Fruit fly (Drosophila melanogaster) whole organism, embryonic: ENCODE data around the gene CG9391.

Source experiments
- ATbp ChIP-seq: fragments of 200-800 bp; sonication (Bioruptor generic); optimal IDR thresholded peaks from 2 replicates; lab custom pipeline; 2017; ENCODE audit warnings: missing biosample characterization, mild to moderate bottlenecking, missing genetic modification characterization, missing genetic modification reagents
- B-H1 ChIP-seq: fragments of 200-800 bp; sonication (Bioruptor generic); IDR thresholded peaks from 3 replicates; pipeline ENCODE4 v1.3.6; 2022; ENCODE audit warnings: missing biosample characterization, missing genetic modification characterization
- B-H2 ChIP-seq: fragments of 200-800 bp; sonication (Bioruptor generic); optimal IDR thresholded peaks from 2 replicates; lab custom pipeline; 2018; ENCODE audit warnings: missing biosample characterization, mild to moderate bottlenecking, missing genetic modification characterization
- CG10654 ChIP-seq: fragments of 200-800 bp; sonication (Bioruptor generic); optimal IDR thresholded peaks from 2 replicates; lab custom pipeline; 2016; ENCODE audit warnings: missing biosample characterization, missing genetic modification characterization
- CG10959 ChIP-seq: fragments of 200-800 bp; sonication (Bioruptor generic); IDR thresholded peaks from 2 replicates; pipeline ENCODE4 v1.3.6; 2022; ENCODE audit warnings: missing biosample characterization, missing genetic modification characterization
- CG10979 ChIP-seq: fragments of 200-800 bp; sonication (Bioruptor generic); optimal IDR thresholded peaks from 2 replicates; lab custom pipeline; 2018; ENCODE audit warnings: missing biosample characterization, mild to moderate bottlenecking, missing genetic modification characterization, moderate library complexity
- CG11247 ChIP-seq: fragments of 200-800 bp; sonication (Bioruptor generic); IDR thresholded peaks from 2 replicates; pipeline ENCODE4 v1.3.6; 2022; ENCODE audit warnings: missing biosample characterization, missing genetic modification characterization
- CG11560 ChIP-seq: fragments of 200-800 bp; sonication (Bioruptor generic); IDR thresholded peaks from 3 replicates; pipeline ENCODE4 v1.3.6; 2022; ENCODE audit warnings: missing biosample characterization, missing genetic modification characterization
- CG12299 ChIP-seq: fragments of 200-800 bp; sonication (Bioruptor generic); optimal IDR thresholded peaks from 2 replicates; lab custom pipeline; 2018; ENCODE audit warnings: missing biosample characterization, mild to moderate bottlenecking, missing genetic modification characterization
- CG12659 ChIP-seq: fragments of 200-800 bp; sonication (Bioruptor generic); optimal IDR thresholded peaks from 3 replicates; lab custom pipeline; 2017; ENCODE audit warnings: mild to moderate bottlenecking, missing biosample characterization, missing genetic modification reagents, missing genetic modification characterization
- CG13424 ChIP-seq: fragments of 200-800 bp; sonication (Bioruptor generic); optimal IDR thresholded peaks from 2 replicates; lab custom pipeline; 2019; ENCODE audit warnings: missing biosample characterization, mild to moderate bottlenecking, missing genetic modification characterization, moderate library complexity
- CG13775 ChIP-seq: fragments of 200-800 bp; sonication (Bioruptor generic); optimal IDR thresholded peaks from 3 replicates; lab custom pipeline; 2017; ENCODE audit warnings: missing biosample characterization, mild to moderate bottlenecking, missing genetic modification characterization
- CG14441 ChIP-seq: fragments of 200-800 bp; sonication (Bioruptor generic); IDR thresholded peaks from 2 replicates; pipeline ENCODE4 v1.3.6; 2022; ENCODE audit warnings: missing biosample characterization, missing genetic modification characterization
- CG15011 ChIP-seq: fragments of 200-800 bp; sonication (Bioruptor generic); optimal IDR thresholded peaks from 3 replicates; lab custom pipeline; 2018; ENCODE audit warnings: missing biosample characterization, mild to moderate bottlenecking, missing genetic modification characterization
- CG17829 ChIP-seq: fragments of 200-800 bp; optimal IDR thresholded peaks from 2 replicates; lab custom pipeline; 2019; ENCODE audit warnings: missing biosample characterization, mild to moderate bottlenecking, missing genetic modification characterization, moderate library complexity
- CG18619 ChIP-seq: fragments of 200-800 bp; sonication (Bioruptor generic); optimal IDR thresholded peaks from 3 replicates; lab custom pipeline; 2017; ENCODE audit warnings: missing biosample characterization, mild to moderate bottlenecking, missing genetic modification characterization
- CG2712 ChIP-seq: fragments of 200-800 bp; optimal IDR thresholded peaks from 3 replicates; lab custom pipeline; 2019; ENCODE audit warnings: missing biosample characterization, mild to moderate bottlenecking, missing genetic modification characterization, moderate library complexity
- CG2889 ChIP-seq: fragments of 200-800 bp; sonication (Bioruptor generic); IDR thresholded peaks from 3 replicates; pipeline ENCODE4 v1.3.6; 2022; ENCODE audit warnings: missing biosample characterization, missing genetic modification characterization
- CG4282 ChIP-seq: fragments of 200-800 bp; sonication (Bioruptor generic); optimal IDR thresholded peaks from 2 replicates; lab custom pipeline; 2016; ENCODE audit warnings: missing biosample characterization, missing genetic modification characterization
- CG4707 ChIP-seq: fragments of 200-800 bp; sonication (Bioruptor generic); optimal IDR thresholded peaks from 2 replicates; lab custom pipeline; 2018; ENCODE audit warnings: missing biosample characterization, mild to moderate bottlenecking, missing genetic modification characterization, moderate library complexity
- CG6654 ChIP-seq: fragments of 200-800 bp; sonication (Bioruptor generic); optimal IDR thresholded peaks from 2 replicates; lab custom pipeline; 2017; ENCODE audit warnings: missing biosample characterization, mild to moderate bottlenecking, missing genetic modification characterization
- CG7357 ChIP-seq: fragments of 200-800 bp; sonication (Bioruptor generic); IDR thresholded peaks from 3 replicates; pipeline ENCODE4 v1.3.6; 2022; ENCODE audit warnings: missing biosample characterization, missing genetic modification characterization
- CG7556 ChIP-seq: fragments of 200-800 bp; sonication (Bioruptor generic); optimal IDR thresholded peaks from 2 replicates; lab custom pipeline; 2017; ENCODE audit warnings: missing biosample characterization, mild to moderate bottlenecking, missing genetic modification characterization
- CG7745 ChIP-seq: fragments of 200-800 bp; sonication (Bioruptor generic); optimal IDR thresholded peaks from 2 replicates; lab custom pipeline; 2018; ENCODE audit warnings: missing biosample characterization, mild to moderate bottlenecking, missing genetic modification characterization, moderate library complexity
- D19A ChIP-seq: fragments of 200-800 bp; optimal IDR thresholded peaks from 3 replicates; lab custom pipeline; 2019; ENCODE audit warnings: missing biosample characterization, mild to moderate bottlenecking, missing genetic modification characterization, moderate library complexity
- D19B ChIP-seq: fragments of 200-800 bp; sonication (Bioruptor generic); optimal IDR thresholded peaks from 2 replicates; lab custom pipeline; 2017; ENCODE audit warnings: missing biosample characterization, mild to moderate bottlenecking, missing genetic modification characterization
- H15 ChIP-seq: fragments of 200-800 bp; sonication (Bioruptor generic); IDR thresholded peaks from 3 replicates; pipeline ENCODE4 v1.3.6; 2022; ENCODE audit warnings: missing biosample characterization, missing genetic modification characterization
- Hey ChIP-seq: fragments of 200-800 bp; sonication (Bioruptor generic); optimal IDR thresholded peaks from 3 replicates; lab custom pipeline; 2018; ENCODE audit warnings: missing biosample characterization, mild to moderate bottlenecking, missing genetic modification characterization
- Hmr ChIP-seq: fragments of 200-800 bp; sonication (Bioruptor generic); optimal IDR thresholded peaks from 3 replicates; lab custom pipeline; 2017; ENCODE audit warnings: mild to moderate bottlenecking, missing biosample characterization, missing genetic modification reagents, missing genetic modification characterization
- NfI ChIP-seq: fragments of 200-800 bp; sonication (Bioruptor generic); optimal IDR thresholded peaks from 3 replicates; lab custom pipeline; 2018; ENCODE audit warnings: missing biosample characterization, mild to moderate bottlenecking, missing genetic modification characterization, moderate library complexity
- Opbp ChIP-seq: fragments of 200-800 bp; sonication (Bioruptor generic); IDR thresholded peaks from 3 replicates; pipeline ENCODE4 v1.3.6; 2022; ENCODE audit warnings: missing biosample characterization, missing genetic modification characterization; ENCODE audit not compliant: partially characterized antibody
- TFAM ChIP-seq: fragments of 200-800 bp; sonication (Bioruptor generic); optimal IDR thresholded peaks from 2 replicates; lab custom pipeline; 2017; ENCODE audit warnings: missing biosample characterization, missing genetic modification characterization, inconsistent platforms
- YL-1 ChIP-seq: fragments of 200-800 bp; sonication (Bioruptor generic); optimal IDR thresholded peaks from 3 replicates; lab custom pipeline; 2017; ENCODE audit warnings: missing biosample characterization, mild to moderate bottlenecking, missing genetic modification characterization
- al ChIP-seq: fragments of 200-800 bp; sonication (Bioruptor generic); IDR thresholded peaks from 2 replicates; pipeline ENCODE4 v1.3.6; 2022; ENCODE audit warnings: missing biosample characterization, missing genetic modification characterization
- cad ChIP-seq: fragments of >200 bp; optimal IDR thresholded peaks from 2 replicates; lab custom pipeline; 2017; ENCODE audit warnings: missing biosample characterization, missing genetic modification characterization
- cg ChIP-seq: fragments of 200-800 bp; sonication (Bioruptor generic); optimal IDR thresholded peaks from 3 replicates; lab custom pipeline; 2019; ENCODE audit warnings: missing biosample characterization, mild to moderate bottlenecking, missing genetic modification characterization, moderate library complexity
- chif ChIP-seq, 2 experiments: fragments of 200-800 bp; sonication (Bioruptor generic); optimal IDR thresholded peaks; 3 replicates each; lab custom pipeline; 2016; ENCODE audit warnings: missing biosample characterization in 2 of 2, missing genetic modification characterization in 2 of 2
- da ChIP-seq: fragments of 200-800 bp; sonication (Bioruptor generic); optimal IDR thresholded peaks from 2 replicates; lab custom pipeline; 2016; ENCODE audit warnings: missing biosample characterization, missing genetic modification characterization
- dmrt99B ChIP-seq: fragments of 200-800 bp; sonication (Bioruptor generic); optimal IDR thresholded peaks from 2 replicates; lab custom pipeline; 2018; ENCODE audit warnings: missing biosample characterization, mild to moderate bottlenecking, missing genetic modification characterization, moderate library complexity
- dpn ChIP-seq, 2 experiments: fragments of 200-800 bp; sonication (Bioruptor generic); optimal IDR thresholded peaks; 3 replicates each; lab custom pipeline; 2016; ENCODE audit warnings: missing biosample characterization in 2 of 2, missing genetic modification characterization in 2 of 2
- hkb ChIP-seq, 2 experiments: fragments of 200-800 bp in 1 of 2; fragments of >200 bp in 1 of 2; sonication (Bioruptor generic) in 1 of 2; IDR thresholded peaks in 1 of 2; optimal IDR thresholded peaks in 1 of 2; 2 replicates each; pipeline versions ENCODE4 v1.3.6 to Lab custom; 2017 to 2022; ENCODE audit warnings: missing biosample characterization in 1 of 2, missing genetic modification characterization in 1 of 2
- kni ChIP-seq: fragments of 200-800 bp; sonication (Bioruptor generic); optimal IDR thresholded peaks from 3 replicates; lab custom pipeline; 2017; ENCODE audit warnings: mild to moderate bottlenecking, missing biosample characterization, missing genetic modification reagents, missing genetic modification characterization
- otp ChIP-seq: fragments of 200-800 bp; sonication (Bioruptor generic); IDR thresholded peaks from 3 replicates; pipeline ENCODE4, ENCODE4 v1.3.6; 2022; ENCODE audit warnings: missing biosample characterization, missing genetic modification characterization
- phol ChIP-seq: fragments of 200-800 bp; sonication (Bioruptor generic); optimal IDR thresholded peaks from 3 replicates; lab custom pipeline; 2018; ENCODE audit warnings: missing biosample characterization, mild to moderate bottlenecking, missing genetic modification characterization, moderate library complexity
- ro ChIP-seq: fragments of 200-800 bp; sonication (Bioruptor generic); IDR thresholded peaks from 2 replicates; pipeline ENCODE4 v1.3.6; 2022; ENCODE audit warnings: missing biosample characterization, missing genetic modification characterization
- shn ChIP-seq: fragments of 200-800 bp; sonication (Bioruptor generic); optimal IDR thresholded peaks from 3 replicates; lab custom pipeline; 2016; ENCODE audit warnings: missing biosample characterization, missing genetic modification characterization
- slbo ChIP-seq: fragments of 200-800 bp; sonication (Bioruptor generic); IDR thresholded peaks from 2 replicates; pipeline ENCODE4 v1.3.6; 2022; ENCODE audit warnings: missing biosample characterization, missing genetic modification characterization
- so ChIP-seq: fragments of 200-800 bp; sonication (Bioruptor generic); IDR thresholded peaks from 3 replicates; pipeline ENCODE4 v1.3.6; 2022; ENCODE audit warnings: missing biosample characterization, missing genetic modification characterization
- ssp ChIP-seq: fragments of 200-800 bp; sonication (Bioruptor generic); IDR thresholded peaks from 2 replicates; pipeline ENCODE4 v1.3.6; 2022; ENCODE audit warnings: missing biosample characterization, missing genetic modification characterization
- sug ChIP-seq: fragments of 200-800 bp; optimal IDR thresholded peaks from 2 replicates; lab custom pipeline; 2019; ENCODE audit warnings: missing biosample characterization, mild to moderate bottlenecking, missing genetic modification characterization, moderate library complexity
- trem ChIP-seq: fragments of 200-800 bp; optimal IDR thresholded peaks from 3 replicates; lab custom pipeline; 2019; ENCODE audit warnings: missing biosample characterization, mild to moderate bottlenecking, missing genetic modification characterization, moderate library complexity
- twi ChIP-seq: fragments of 200-800 bp; optimal IDR thresholded peaks from 2 replicates; lab custom pipeline; 2019; ENCODE audit warnings: missing biosample characterization, mild to moderate bottlenecking, missing genetic modification characterization, moderate library complexity

The CG9391 gene

DNA sequence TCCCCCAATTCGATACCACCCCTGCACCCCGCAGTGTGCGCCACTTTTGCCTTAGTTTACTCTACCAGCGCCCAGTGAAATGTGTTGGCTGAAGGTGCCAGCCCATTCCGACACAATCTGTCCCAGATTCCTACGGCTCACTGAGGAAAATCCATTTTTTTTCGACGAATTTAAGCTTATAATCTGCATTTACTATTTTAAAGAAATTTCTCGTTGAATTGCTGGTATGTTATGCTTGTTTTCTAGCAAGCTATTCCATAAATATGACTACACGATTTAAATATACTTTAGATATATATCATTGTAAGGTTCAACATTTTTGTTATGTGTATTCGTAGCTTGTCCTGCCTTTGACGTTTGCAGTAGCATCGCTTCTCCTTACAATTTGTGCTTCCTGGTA lies 44.9 kb downstream of the CG9391 start (continued):
- TF ChIP-seq Opbp (GFP tag; lab: Robert Waterston, UW) (no peak), kni (GFP tag; lab: Kevin White, UChicago) (no peak), B-H1 (GFP tag; lab: Robert Waterston, UW) (no peak), YL-1 (GFP tag; lab: Kevin White, UChicago) (no peak), CG10979 (tag; lab: Kevin White, UChicago) (peak; percentile 52), CG13424 (tag; lab: Kevin White, UChicago) (peak; percentile 15), ssp (no peak), cad (GFP tag; lab: Kevin White, UChicago) (no peak), CG14441 (GFP tag; lab: Robert Waterston, UW) (no peak), twi (tag; lab: Kevin White, UChicago) (no peak), so (no peak), hkb (optimal IDR thresholded peaks at IDR 0.05; lab: Kevin White, UChicago) (no peak), hkb (GFP tag; IDR thresholded peaks at IDR 0.05; lab: Robert Waterston, UW) (no peak), CG10654 (GFP tag; lab: Kevin White, UChicago) (no peak), CG7745 (tag; lab: Kevin White, UChicago) (no peak), trem (tag; lab: Kevin White, UChicago) (no peak), CG6654 (GFP tag; lab: Kevin White, UChicago) (no peak), shn (GFP tag; lab: Kevin White, UChicago) (no peak), dpn (GFP tag; optimal IDR thresholded peaks at IDR 0.05; lab: Kevin White, UChicago) (no peak), cg (GFP tag; lab: Kevin White, UChicago) (no peak), CG2712 (peak; percentile 30), B-H2 (no peak), CG11560 (tag; lab: Robert Waterston, UW) (no peak), H15 (GFP tag; lab: Robert Waterston, UW) (no peak), NfI (GFP tag; lab: Kevin White, UChicago) (no peak), CG18619 (GFP tag; lab: Kevin White, UChicago) (no peak), slbo (GFP tag; lab: Robert Waterston, UW) (no peak), D19B (GFP tag; lab: Kevin White, UChicago) (no peak), otp (GFP tag; lab: Robert Waterston, UW) (no peak), phol (peak; percentile 36), CG7357 (GFP tag; lab: Robert Waterston, UW) (no peak), CG17829 (peak; percentile 1), CG15011 (GFP tag; lab: Kevin White, UChicago) (no peak), chif (GFP tag; optimal IDR thresholded peaks at IDR 0.05; lab: Kevin White, UChicago) (no peak), CG11247 (GFP tag; lab: Robert Waterston, UW) (no peak), Hmr (GFP tag; lab: Kevin White, UChicago) (no peak), CG12659 (GFP tag; lab: Kevin White, UChicago) (no peak), al (GFP tag; lab: Robert Waterston, UW) (no peak), ro (GFP tag; lab: Robert Waterston, UW) (no peak), sug (tag; lab: Kevin White, UChicago) (no peak), Hey (tag; lab: Kevin White, UChicago) (no peak), CG4282 (GFP tag; lab: Kevin White, UChicago) (no peak), CG10959 (no peak), CG13775 (GFP tag; lab: Kevin White, UChicago) (no peak), CG2889 (no peak), D19A (tag; lab: Kevin White, UChicago) (no peak), da (no peak), CG12299 (no peak), CG7556 (no peak), ATbp (peak; percentile 2), CG4707 (GFP tag; lab: Kevin White, UChicago) (no peak), dmrt99B (tag; lab: Kevin White, UChicago) (no peak), TFAM (GFP tag; lab: Kevin White, UChicago) (no peak)
